Worm (Caenorhabditis elegans) whole organism, young adult: ENCODE data around the gene M04B2.7.

Experiments
- C06A6.2 ChIP-seq: fragments of 200-800 bp; sonication (Bioruptor generic); conservative IDR thresholded peaks from 2 replicates; pipeline ENCODE4 v1.3.6; 2022; ENCODE audit warnings: missing genetic modification characterization, missing compliant biosample characterization
- C17E4.6 ChIP-seq: fragments of 200-800 bp; sonication (Bioruptor generic); IDR thresholded peaks from 2 replicates; pipeline ENCODE4 v1.3.6; 2022; ENCODE audit warnings: missing genetic modification reagents, missing genetic modification characterization, missing compliant biosample characterization
- D2030.7 ChIP-seq: fragments of 200-800 bp; sonication (Bioruptor generic); IDR thresholded peaks from 2 replicates; pipeline ENCODE4 v1.3.6; 2022; ENCODE audit warnings: missing genetic modification reagents, missing genetic modification characterization, missing compliant biosample characterization
- F49E8.2 ChIP-seq: sonication (generic microtip); optimal IDR thresholded peaks from 3 replicates; lab custom pipeline; 2017; ENCODE audit warnings: missing genetic modification characterization, mild to moderate bottlenecking, missing compliant biosample characterization, antibody characterized with exemption, moderate library complexity; ENCODE audit not compliant: insufficient read depth
- F52B5.7 ChIP-seq: sonication (generic microtip); optimal IDR thresholded peaks from 2 replicates; lab custom pipeline; 2016; ENCODE audit warnings: mild to moderate bottlenecking, missing genetic modification characterization, missing compliant biosample characterization
- F57A8.1 ChIP-seq: fragments of 200-800 bp; sonication (Bioruptor generic); optimal IDR thresholded peaks from 2 replicates; lab custom pipeline; 2018; ENCODE audit warnings: mild to moderate bottlenecking, missing genetic modification characterization, moderate library complexity, missing compliant biosample characterization
- Y56A3A.18 ChIP-seq: fragments of 200-800 bp; sonication (Bioruptor generic); IDR thresholded peaks from 2 replicates; pipeline ENCODE4 v1.3.6; 2022; ENCODE audit warnings: missing genetic modification reagents, missing genetic modification characterization, missing compliant biosample characterization
- Y67H2A.10 ChIP-seq: fragments of 200-800 bp; sonication (Bioruptor generic); conservative IDR thresholded peaks from 2 replicates; pipeline ENCODE4 v1.3.6; 2022; ENCODE audit warnings: missing genetic modification reagents, missing genetic modification characterization, missing compliant biosample characterization
- Y79H2A.3 ChIP-seq: fragments of 200-800 bp; sonication (Bioruptor generic); conservative IDR thresholded peaks from 2 replicates; pipeline ENCODE4 v1.3.6; 2022; ENCODE audit warnings: missing genetic modification reagents, missing genetic modification characterization, missing compliant biosample characterization
- ZK185.1 ChIP-seq: sonication (generic microtip); optimal IDR thresholded peaks from 2 replicates; lab custom pipeline; 2016; ENCODE audit warnings: mild to moderate bottlenecking, missing genetic modification characterization, missing compliant biosample characterization; ENCODE audit not compliant: poor library complexity, severe bottlenecking
- ama-1 ChIP-seq, 3 experiments: fragments of 150-350 bp in 1 of 3; sonication (generic microtip) in 2 of 3; optimal IDR thresholded peaks; 2 replicates each; lab custom pipeline; 2014 to 2018; ENCODE audit warnings: missing biosample characterization in 2 of 3, missing genetic modification characterization in 2 of 3, missing genetic modification reagents in 2 of 3
- aptf-2 ChIP-seq: fragments of 200-800 bp; sonication (Bioruptor generic); conservative IDR thresholded peaks from 2 replicates; pipeline ENCODE4 v1.3.6; 2022; ENCODE audit warnings: missing genetic modification reagents, missing genetic modification characterization, missing compliant biosample characterization
- atf-7 ChIP-seq: sonication (generic microtip); optimal IDR thresholded peaks from 2 replicates; lab custom pipeline; 2017; ENCODE audit warnings: mild to moderate bottlenecking, missing genetic modification characterization, missing compliant biosample characterization
- athp-1 ChIP-seq: sonication (generic microtip); optimal IDR thresholded peaks from 2 replicates; lab custom pipeline; 2017; ENCODE audit warnings: mild to moderate bottlenecking, missing genetic modification characterization, missing compliant biosample characterization
- attf-5 ChIP-seq: fragments of 200-800 bp; sonication (Bioruptor generic); optimal IDR thresholded peaks from 2 replicates; lab custom pipeline; 2018; ENCODE audit warnings: mild to moderate bottlenecking, missing genetic modification characterization, missing compliant biosample characterization
- bed-1 ChIP-seq: fragments of 200-800 bp; sonication (Bioruptor generic); IDR thresholded peaks from 2 replicates; pipeline ENCODE4 v1.3.6; 2022; ENCODE audit warnings: missing genetic modification reagents, missing genetic modification characterization, missing compliant biosample characterization
- cebp-1 ChIP-seq, 2 experiments: fragments of 200-800 bp in 1 of 2; sonication (Bioruptor generic) in 1 of 2; sonication (generic microtip) in 1 of 2; IDR thresholded peaks in 1 of 2; optimal IDR thresholded peaks in 1 of 2; 2 replicates each; pipeline versions ENCODE4 v1.3.6 to Lab custom; 2017 to 2022; ENCODE audit warnings: missing compliant biosample characterization in 2 of 2, missing genetic modification characterization in 2 of 2, mild to moderate bottlenecking in 1 of 2, missing genetic modification reagents in 1 of 2, moderate library complexity in 1 of 2
- ceh-27 ChIP-seq: fragments of 200-800 bp; sonication (Bioruptor generic); optimal IDR thresholded peaks from 2 replicates; lab custom pipeline; 2018; ENCODE audit warnings: mild to moderate bottlenecking, missing genetic modification characterization, moderate library complexity, missing compliant biosample characterization
- efl-1 ChIP-seq: fragments of 150-350 bp; optimal IDR thresholded peaks from 2 replicates; lab custom pipeline; 2014; ENCODE audit warnings: missing biosample characterization, missing genetic modification reagents, missing genetic modification characterization
- egl-44 ChIP-seq: fragments of 200-800 bp; sonication (Bioruptor generic); IDR thresholded peaks from 2 replicates; pipeline ENCODE4 v1.3.6; 2022; ENCODE audit warnings: missing genetic modification reagents, missing genetic modification characterization, missing compliant biosample characterization
- egrh-3 ChIP-seq: fragments of 200-800 bp; sonication (Bioruptor generic); IDR thresholded peaks from 2 replicates; pipeline ENCODE4 v1.3.6; 2022; ENCODE audit warnings: missing genetic modification reagents, missing genetic modification characterization, missing compliant biosample characterization
- fkh-3 ChIP-seq: sonication (generic microtip); optimal IDR thresholded peaks from 2 replicates; lab custom pipeline; 2016; ENCODE audit warnings: mild to moderate bottlenecking, missing genetic modification characterization, missing compliant biosample characterization
- hlh-26 ChIP-seq: fragments of 200-800 bp; sonication (Bioruptor generic); conservative IDR thresholded peaks from 2 replicates; pipeline ENCODE4 v1.3.6; 2022; ENCODE audit warnings: missing genetic modification reagents, missing genetic modification characterization, missing compliant biosample characterization
- hmg-20 ChIP-seq: fragments of 200-800 bp; sonication (Bioruptor generic); IDR thresholded peaks from 2 replicates; pipeline ENCODE4 v1.3.6; 2022; ENCODE audit warnings: missing genetic modification reagents, missing genetic modification characterization, missing compliant biosample characterization
- let-607 ChIP-seq, 2 experiments: fragments of 200-800 bp in 1 of 2; sonication (Bioruptor generic) in 1 of 2; sonication (generic microtip) in 1 of 2; optimal IDR thresholded peaks; 2 replicates each; lab custom pipeline; 2016 to 2018; ENCODE audit warnings: mild to moderate bottlenecking in 2 of 2, missing compliant biosample characterization in 2 of 2, missing genetic modification characterization in 2 of 2, moderate library complexity in 2 of 2, missing genotype in 1 of 2
- lin-54 ChIP-seq: fragments of 200-800 bp; sonication (Bioruptor generic); optimal IDR thresholded peaks from 2 replicates; lab custom pipeline; 2018; ENCODE audit warnings: mild to moderate bottlenecking, missing genetic modification characterization, missing compliant biosample characterization
- madf-10 ChIP-seq: sonication (generic microtip); optimal IDR thresholded peaks from 2 replicates; lab custom pipeline; 2016; ENCODE audit warnings: mild to moderate bottlenecking, missing genetic modification characterization, missing compliant biosample characterization
- mcd-1 ChIP-seq: fragments of 200-800 bp; sonication (Bioruptor generic); IDR thresholded peaks from 2 replicates; pipeline ENCODE4 v1.3.6; 2022; ENCODE audit warnings: missing genetic modification reagents, missing genetic modification characterization, missing compliant biosample characterization
- mel-28 ChIP-seq: sonication (generic microtip); optimal IDR thresholded peaks from 2 replicates; lab custom pipeline; 2016; ENCODE audit warnings: borderline replicate concordance, mild to moderate bottlenecking, missing genetic modification characterization, missing compliant biosample characterization
- nfyb-1 ChIP-seq: fragments of 200-800 bp; sonication (Bioruptor generic); IDR thresholded peaks from 2 replicates; pipeline ENCODE4 v1.3.6; 2022; ENCODE audit warnings: missing genetic modification reagents, missing genetic modification characterization, missing compliant biosample characterization
- nhr-179 ChIP-seq: sonication (generic microtip); optimal IDR thresholded peaks from 2 replicates; lab custom pipeline; 2016; ENCODE audit warnings: mild to moderate bottlenecking, missing genetic modification characterization, missing compliant biosample characterization
- nhr-27 ChIP-seq: fragments of 200-800 bp; sonication (Bioruptor generic); optimal IDR thresholded peaks from 2 replicates; lab custom pipeline; 2018; ENCODE audit warnings: mild to moderate bottlenecking, missing genetic modification characterization, moderate library complexity, missing compliant biosample characterization
- pbrm-1 ChIP-seq: fragments of 200-800 bp; sonication (Bioruptor generic); IDR thresholded peaks from 2 replicates; pipeline ENCODE4 v1.3.6; 2022; ENCODE audit warnings: missing genetic modification reagents, missing genetic modification characterization, missing compliant biosample characterization
- pha-4 ChIP-seq: fragments of 150-350 bp; sonication (generic microtip); optimal IDR thresholded peaks from 2 replicates; lab custom pipeline; 2014; ENCODE audit warnings: missing biosample characterization, missing genetic modification reagents, missing genetic modification characterization
- repo-1 ChIP-seq: sonication (generic microtip); optimal IDR thresholded peaks from 2 replicates; lab custom pipeline; 2017; ENCODE audit warnings: mild to moderate bottlenecking, missing genetic modification characterization, missing compliant biosample characterization
- sea-2 ChIP-seq: fragments of 200-800 bp; sonication (Bioruptor generic); IDR thresholded peaks from 2 replicates; pipeline ENCODE4 v1.3.6; 2022; ENCODE audit warnings: missing genetic modification characterization, missing compliant biosample characterization
- snpc-1.3 ChIP-seq: sonication (generic microtip); optimal IDR thresholded peaks from 2 replicates; lab custom pipeline; 2017; ENCODE audit warnings: missing genetic modification characterization, mild to moderate bottlenecking, missing compliant biosample characterization, antibody characterized with exemption, moderate library complexity, missing genotype, missing genetic modification reagents; ENCODE audit not compliant: insufficient read depth
- snpc-3.4 ChIP-seq: sonication (generic microtip); optimal IDR thresholded peaks from 2 replicates; lab custom pipeline; 2017; ENCODE audit warnings: missing genetic modification characterization, mild to moderate bottlenecking, missing compliant biosample characterization, antibody characterized with exemption, moderate library complexity, missing genotype, missing genetic modification reagents
- snpc-4 ChIP-seq, 5 experiments: fragments of 150-350 bp in 1 of 5; sonication (generic microtip) in 4 of 5; optimal IDR thresholded peaks; 2 replicates each; lab custom pipeline; 2014 to 2018; ENCODE audit warnings: missing genetic modification characterization in 5 of 5, missing biosample characterization in 3 of 5, antibody characterized with exemption in 2 of 5, mild to moderate bottlenecking in 2 of 5, missing compliant biosample characterization in 2 of 5, missing genotype in 2 of 5, moderate library complexity in 2 of 5, missing genetic modification reagents in 1 of 5
- sptf-2 ChIP-seq: fragments of 200-800 bp; sonication (Bioruptor generic); optimal IDR thresholded peaks from 2 replicates; lab custom pipeline; 2018; ENCODE audit warnings: mild to moderate bottlenecking, missing genetic modification characterization, missing compliant biosample characterization
- tbp1 ChIP-seq: fragments of 200-800 bp; sonication (Bioruptor generic); optimal IDR thresholded peaks from 2 replicates; lab custom pipeline; 2018; ENCODE audit warnings: mild to moderate bottlenecking, missing genetic modification characterization, missing compliant biosample characterization
- unc-62 ChIP-seq: fragments of 150-350 bp; optimal IDR thresholded peaks from 2 replicates; lab custom pipeline; 2014; ENCODE audit warnings: missing biosample characterization, missing genetic modification reagents, missing genetic modification characterization
- xnd-1 ChIP-seq: sonication (generic microtip); optimal IDR thresholded peaks from 2 replicates; lab custom pipeline; 2016; ENCODE audit warnings: missing genotype, missing genetic modification reagents, missing genetic modification characterization, missing compliant biosample characterization
- ztf-25 ChIP-seq: fragments of 200-800 bp; sonication (Bioruptor generic); IDR thresholded peaks from 2 replicates; pipeline ENCODE4 v1.3.6; 2022; ENCODE audit warnings: missing genetic modification reagents, missing genetic modification characterization, missing compliant biosample characterization

M04B2.7 gene

DNA sequence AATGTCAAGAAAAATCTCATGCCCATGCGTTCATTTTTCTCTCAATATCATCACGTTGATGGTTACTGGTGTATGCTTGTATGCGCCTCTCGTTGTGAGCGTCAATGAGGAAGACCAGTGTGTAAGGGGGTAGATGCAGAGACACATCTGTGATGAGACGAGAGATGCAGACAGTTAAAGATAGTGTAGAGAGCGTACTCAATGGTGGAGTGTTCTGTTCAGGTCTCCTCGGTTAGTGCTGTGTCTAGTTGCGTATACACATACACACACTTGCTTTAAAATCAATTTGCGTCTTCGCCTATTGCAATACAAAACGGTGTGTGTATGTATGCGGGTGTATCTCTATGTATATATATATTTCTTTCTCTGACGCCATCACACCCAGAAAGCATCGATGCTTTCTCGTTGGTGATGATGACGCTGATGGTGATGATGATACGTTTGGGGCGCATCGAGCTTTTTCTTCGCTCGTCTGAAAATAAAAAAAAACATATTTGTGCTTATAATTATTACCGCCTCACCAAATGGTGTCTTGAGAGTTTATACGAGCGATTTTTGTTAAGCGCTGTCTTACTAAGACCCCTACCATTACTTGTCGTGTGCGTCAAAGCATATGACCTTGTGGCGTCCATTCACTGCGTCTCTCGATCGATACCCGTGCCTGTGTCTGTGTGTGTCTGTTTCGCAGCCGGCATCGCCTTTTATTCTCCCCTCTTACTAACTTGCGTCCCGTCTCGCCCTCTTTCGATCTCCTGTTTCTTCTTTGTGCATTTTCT, 45.0 kb upstream of the M04B2.7 start, which contains the start of gene F40F11.3 (continued):
- TF ChIP-seq Y67H2A.10 (GFP tag; lab: Robert Waterston, UW) (0 out of 2 replicates have a peak, but pooled peaks have one; percentile 37), ama-1 (optimal IDR thresholded peaks at IDR 0.05; lab: Kevin White, UChicago) (no peak), ama-1 (GFP tag; optimal IDR thresholded peaks at IDR 0.05; lab: Kevin White, UChicago) (no peak), D2030.7 (GFP tag; lab: Robert Waterston, UW) (no peak), pbrm-1 (GFP tag; lab: Robert Waterston, UW) (peak; percentile 73), snpc-4 (GFP tag; optimal IDR thresholded peaks at IDR 0.05; lab: Kevin White, UChicago) (no peak), snpc-4 (tag; optimal IDR thresholded peaks at IDR 0.05; lab: Kevin White, UChicago) (peak in 3 of 4 experiments; percentile 20 to 44 (median 26)), efl-1 (GFP tag; lab: Kevin White, UChicago) (no peak), ZK185.1 (tag; lab: Kevin White, UChicago) (peak; percentile 79), madf-10 (tag; lab: Kevin White, UChicago) (peak; percentile 71), F49E8.2 (tag; lab: Kevin White, UChicago) (no peak), bed-1 (no peak), aptf-2 (GFP tag; lab: Robert Waterston, UW) (no peak), lin-54 (GFP tag; lab: Kevin White, UChicago) (peak; percentile 65), C06A6.2 (GFP tag; lab: Robert Waterston, UW) (peak; percentile 78; the same call in 1 of the 2 replicates), Y56A3A.18 (GFP tag; lab: Robert Waterston, UW) (peak; percentile 83), egrh-3 (no peak), tbp1 (GFP tag; lab: Kevin White, UChicago) (peak; percentile 54), unc-62 (no peak), athp-1 (tag; lab: Kevin White, UChicago) (peak; percentile 26), atf-7 (tag; lab: Kevin White, UChicago) (peak; percentile 42), mel-28 (tag; lab: Kevin White, UChicago) (no peak), egl-44 (peak; percentile 64; the same call in 1 of the 2 replicates), cebp-1 (GFP tag; IDR thresholded peaks at IDR 0.05; lab: Robert Waterston, UW) (peak; percentile 7; the same call in 1 of the 2 replicates), cebp-1 (tag; optimal IDR thresholded peaks at IDR 0.05; lab: Kevin White, UChicago) (peak; percentile 77), nhr-27 (no peak), snpc-1.3 (tag; lab: Kevin White, UChicago) (no peak), ceh-27 (GFP tag; lab: Kevin White, UChicago) (peak; percentile 94), snpc-3.4 (tag; lab: Kevin White, UChicago) (no peak), ztf-25 (GFP tag; lab: Robert Waterston, UW) (no peak), repo-1 (tag; lab: Kevin White, UChicago) (peak; percentile 87), sptf-2 (GFP tag; lab: Kevin White, UChicago) (no peak), F57A8.1 (GFP tag; lab: Kevin White, UChicago) (peak; percentile 25), xnd-1 (tag; lab: Kevin White, UChicago) (no peak), fkh-3 (tag; lab: Kevin White, UChicago) (no peak), let-607 (tag; optimal IDR thresholded peaks at IDR 0.05; lab: Kevin White, UChicago) (peak in 1 of 2 experiments; percentile 52), hlh-26 (no peak), C17E4.6 (GFP tag; lab: Robert Waterston, UW) (no peak), Y79H2A.3 (GFP tag; lab: Robert Waterston, UW) (no peak), attf-5 (GFP tag; lab: Kevin White, UChicago) (peak; percentile 90), F52B5.7 (tag; lab: Kevin White, UChicago) (no peak), nfyb-1 (peak; percentile 77), mcd-1 (GFP tag; lab: Robert Waterston, UW) (peak; percentile 64), nhr-179 (no peak), sea-2 (GFP tag; lab: Robert Waterston, UW) (no peak), hmg-20 (peak; percentile 37; the same call in 1 of the 2 replicates), pha-4 (tag; lab: Kevin White, UChicago) (no peak)
